Worm (Caenorhabditis elegans): Measurements from ENCODE around the gene rsa-2.
A peak's percentile ranks its signal among the peaks of the same experiment; 100 is the strongest.

Gene rsa-2

DNA sequence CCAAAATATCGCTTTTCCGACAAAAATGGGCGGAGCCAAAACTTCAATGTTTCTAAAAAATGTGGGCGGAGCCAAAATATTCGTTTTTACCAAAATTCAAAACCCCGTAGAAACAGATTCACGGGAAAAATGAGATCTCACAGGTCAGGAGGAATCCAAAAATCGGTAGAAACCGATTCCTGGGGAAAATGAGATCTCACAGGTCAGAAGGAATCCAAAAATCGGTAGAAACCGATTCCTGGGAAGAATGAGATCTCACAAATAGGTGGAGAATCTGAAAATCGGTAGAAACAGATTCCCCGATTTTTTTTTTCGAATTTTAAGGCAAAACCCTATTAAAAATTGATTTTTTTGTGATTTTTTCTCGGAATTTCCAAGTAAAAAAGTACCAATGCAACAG, 30.2 kb downstream of the rsa-2 start (continued):
- no peak for TF ChIP-seq hlh-15 (tag; optimal IDR thresholded peaks at IDR 0.05)
- no peak for TF ChIP-seq ttx-3 (tag; optimal IDR thresholded peaks at IDR 0.05)
- no peak for TF ChIP-seq sdc-2 (tag; optimal IDR thresholded peaks at IDR 0.05)
- no peak for TF ChIP-seq ceh-30 (tag; optimal IDR thresholded peaks at IDR 0.05)
- TF ChIP-seq syd-9 (tag; optimal IDR thresholded peaks at IDR 0.05), result peak; percentile 43
- TF ChIP-seq ztf-16 (tag; optimal IDR thresholded peaks at IDR 0.05), result peak; percentile 0
- TF ChIP-seq ceh-22 (tag; optimal IDR thresholded peaks at IDR 0.05), result no peak
- TF ChIP-seq hlh-6 (tag; optimal IDR thresholded peaks at IDR 0.05), result peak; percentile 51
- TF ChIP-seq K02D7.2 (tag; optimal IDR thresholded peaks at IDR 0.05), result no peak
- peak; percentile 59 for TF ChIP-seq ahr-1 (tag; optimal IDR thresholded peaks at IDR 0.05)
- peak; percentile 80 for TF ChIP-seq fkh-6 (tag; optimal IDR thresholded peaks at IDR 0.05)
- TF ChIP-seq sox-4 (tag; optimal IDR thresholded peaks at IDR 0.05), result no peak
- peak; percentile 36 for TF ChIP-seq lim-6 (tag; optimal IDR thresholded peaks at IDR 0.05)
- no peak for TF ChIP-seq madf-2 (tag; optimal IDR thresholded peaks at IDR 0.05)
- TF ChIP-seq pax-1 (tag; optimal IDR thresholded peaks at IDR 0.05), result no peak
- TF ChIP-seq pha-4 (tag; optimal IDR thresholded peaks at IDR 0.05), result no peak
- no peak for TF ChIP-seq unc-3 (GFP tag; conservative IDR thresholded peaks at IDR 0.05)
- peak; percentile 16 for TF ChIP-seq unc-3 (tag; optimal IDR thresholded peaks at IDR 0.05)
- TF ChIP-seq ceh-6 (GFP tag; optimal IDR thresholded peaks at IDR 0.05), result peak; percentile 10
- TF ChIP-seq nhr-232 (tag; optimal IDR thresholded peaks at IDR 0.05), result no peak
- TF ChIP-seq pag-3 (tag; optimal IDR thresholded peaks at IDR 0.05; ENCODE audit: borderline replicate concordance), result no peak
- TF ChIP-seq nhr-11 (tag; optimal IDR thresholded peaks at IDR 0.05), result no peak
- no peak for TF ChIP-seq pros-1 (tag; optimal IDR thresholded peaks at IDR 0.05)
- peak; percentile 49 for TF ChIP-seq ceh-34 (tag; optimal IDR thresholded peaks at IDR 0.05)
- TF ChIP-seq fkh-10 (GFP tag; optimal IDR thresholded peaks at IDR 0.05), result no peak
- peak; percentile 81 for TF ChIP-seq ets-4 (tag; optimal IDR thresholded peaks at IDR 0.05)
- no peak for TF ChIP-seq che-1 (tag; optimal IDR thresholded peaks at IDR 0.05)
- TF ChIP-seq ama-1 (optimal IDR thresholded peaks at IDR 0.05), result no peak
- no peak for TF ChIP-seq dmd-4 (tag; optimal IDR thresholded peaks at IDR 0.05; ENCODE audit: borderline replicate concordance)
- no peak for TF ChIP-seq ceh-9 (tag; optimal IDR thresholded peaks at IDR 0.05)
- TF ChIP-seq eyg-1 (tag; optimal IDR thresholded peaks at IDR 0.05), result no peak
- TF ChIP-seq tbx-2 (tag; optimal IDR thresholded peaks at IDR 0.05), result peak; percentile 97
- no peak for TF ChIP-seq elt-4 (tag; optimal IDR thresholded peaks at IDR 0.05)

DNA sequence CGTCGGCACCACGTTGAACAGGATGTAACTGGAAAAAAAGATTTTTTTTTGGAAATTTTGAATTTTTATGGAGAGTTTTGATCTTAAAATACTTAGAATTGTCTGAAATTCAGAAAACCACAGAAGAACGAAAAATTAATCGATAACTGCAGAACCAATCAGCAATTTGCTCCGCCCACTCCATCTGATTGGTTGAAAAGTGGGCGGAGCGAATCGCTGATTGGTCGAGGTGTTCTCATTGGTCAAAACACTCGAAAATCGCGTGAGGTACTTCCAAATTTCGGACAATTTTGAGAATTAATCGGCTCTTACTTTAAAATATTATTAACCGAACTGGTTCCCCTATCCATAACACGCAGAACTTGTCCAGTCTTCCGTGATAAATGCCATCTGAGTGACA, 32.4 kb downstream of the rsa-2 start:
- TF ChIP-seq pros-1 (tag; optimal IDR thresholded peaks at IDR 0.05) (no peak), nfya-1 (tag; optimal IDR thresholded peaks at IDR 0.05) (peak; percentile 74)

DNA sequence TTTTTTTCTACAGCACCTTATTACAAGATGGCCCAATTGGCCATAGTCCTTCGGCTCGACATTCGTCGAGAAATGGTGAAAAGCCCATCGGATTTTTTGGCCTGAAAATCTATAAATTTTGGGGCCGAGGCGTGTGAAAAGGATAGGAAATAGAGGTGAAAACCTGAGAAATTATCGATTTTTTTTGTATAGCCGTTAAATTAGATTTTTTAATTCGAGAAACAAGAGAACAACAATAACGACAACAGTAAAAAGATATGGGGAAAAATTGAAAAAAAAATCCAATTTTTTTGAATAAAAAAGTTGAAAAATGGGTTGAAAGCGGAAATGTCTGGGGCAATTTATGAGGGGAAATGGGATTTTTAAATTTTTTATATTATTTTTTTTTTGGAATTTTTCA, 36.6 kb downstream of the rsa-2 start, which contains the start of gene hmt-1:
TSS of gene hmt-1 (minus strand) at position 101 of the 400 bp plus-strand sequence.
- TF ChIP-seq ceh-24 (tag; optimal IDR thresholded peaks at IDR 0.05), result no peak
- TF ChIP-seq ttx-3 (tag; optimal IDR thresholded peaks at IDR 0.05), result no peak
- TF ChIP-seq ceh-48 (tag; optimal IDR thresholded peaks at IDR 0.05), result no peak
- no peak for TF ChIP-seq pax-1 (tag; optimal IDR thresholded peaks at IDR 0.05)
- TF ChIP-seq tbx-2 (tag; optimal IDR thresholded peaks at IDR 0.05), result no peak
- TF ChIP-seq ahr-1 (tag; optimal IDR thresholded peaks at IDR 0.05), result no peak
- TF ChIP-seq ref-2 (tag; optimal IDR thresholded peaks at IDR 0.05), result no peak
- TF ChIP-seq unc-3 (GFP tag; conservative IDR thresholded peaks at IDR 0.05), result no peak
- TF ChIP-seq unc-3 (tag; optimal IDR thresholded peaks at IDR 0.05), result no peak
- TF ChIP-seq pros-1 (tag; optimal IDR thresholded peaks at IDR 0.05), result no peak
- TF ChIP-seq hlh-30 (tag; optimal IDR thresholded peaks at IDR 0.05; ENCODE audit: insufficient read depth), result no peak
- no peak for TF ChIP-seq hlh-13 (GFP tag; optimal IDR thresholded peaks at IDR 0.05)
- no peak for TF ChIP-seq npax-4 (tag; optimal IDR thresholded peaks at IDR 0.05)
- no peak for TF ChIP-seq mec-3 (tag; optimal IDR thresholded peaks at IDR 0.05; ENCODE audit: borderline replicate concordance)
- TF ChIP-seq ceh-19 (GFP tag; optimal IDR thresholded peaks at IDR 0.05), result no peak
- TF ChIP-seq ceh-31 (tag; optimal IDR thresholded peaks at IDR 0.05), result no peak
- no peak for TF ChIP-seq unc-55 (GFP tag; optimal IDR thresholded peaks at IDR 0.05)
- TF ChIP-seq madf-2 (tag; optimal IDR thresholded peaks at IDR 0.05), result no peak
- TF ChIP-seq Y22D7AL.16 (tag; optimal IDR thresholded peaks at IDR 0.05), result no peak

Measured in whole organism, late embryonic.